Worm (Caenorhabditis elegans): ENCODE data around the gene F13A7.7.

F13A7.7 gene

ce11 chrV:16374676-16375075, 9.0 kb downstream of the F13A7.7 start, which contains the start of gene srv-34:
Gene srv-34 (minus strand): TSS chrV:16374776.
- TF ChIP-seq tbx-11 (GFP tag; IDR thresholded peaks at IDR 0.05) (no peak), hnd-1 (tag; optimal IDR thresholded peaks at IDR 0.05) (no peak)

- TF ChIP-seq scrt-1 (GFP tag; IDR thresholded peaks at IDR 0.05), result peak; percentile 90
- TF ChIP-seq F13C5.2 (tag; optimal IDR thresholded peaks at IDR 0.05), result peak; percentile 76
- peak; percentile 75 for TF ChIP-seq hmg-4 (GFP tag; optimal IDR thresholded peaks at IDR 0.05)
- no peak for TF ChIP-seq hmbx-1 (tag; optimal IDR thresholded peaks at IDR 0.05)
- TF ChIP-seq tra-4 (tag; optimal IDR thresholded peaks at IDR 0.05), result peak; percentile 61
- peak; percentile 84 for TF ChIP-seq pes-1 (GFP tag; IDR thresholded peaks at IDR 0.05)
- TF ChIP-seq ceh-13 (GFP tag; optimal IDR thresholded peaks at IDR 0.05), result peak; percentile 43
- peak; percentile 89 for TF ChIP-seq aly-1 (tag; optimal IDR thresholded peaks at IDR 0.05)
- TF ChIP-seq ama-1 (optimal IDR thresholded peaks at IDR 0.05), result no peak
- peak; percentile 70 for TF ChIP-seq tbx-11 (GFP tag; IDR thresholded peaks at IDR 0.05)
- peak; percentile 52; the same call in 1 of the 2 replicates for TF ChIP-seq tbx-37 (GFP tag; conservative IDR thresholded peaks at IDR 0.05)
- TF ChIP-seq flt-1 (GFP tag; IDR thresholded peaks at IDR 0.05), result peak; percentile 78
- peak; percentile 75 for TF ChIP-seq sea-1 (GFP tag; conservative IDR thresholded peaks at IDR 0.05)
- peak; percentile 39 for TF ChIP-seq ets-7 (tag; optimal IDR thresholded peaks at IDR 0.05)
- peak; percentile 50 for TF ChIP-seq hnd-1 (tag; optimal IDR thresholded peaks at IDR 0.05)
- TF ChIP-seq ceh-36 (tag; optimal IDR thresholded peaks at IDR 0.05), result peak; percentile 76
- peak; percentile 57 for TF ChIP-seq B0310.2 (tag; optimal IDR thresholded peaks at IDR 0.05)
These were observed 13.6 kb downstream of the F13A7.7 start for ce11 chrV:16370039-16370438.

- TF ChIP-seq aly-1 (tag; optimal IDR thresholded peaks at IDR 0.05) (no peak), tbx-37 (GFP tag; conservative IDR thresholded peaks at IDR 0.05) (no peak), flt-1 (GFP tag; IDR thresholded peaks at IDR 0.05) (no peak), ama-1 (optimal IDR thresholded peaks at IDR 0.05) (no peak), B0310.2 (tag; optimal IDR thresholded peaks at IDR 0.05) (no peak), ceh-36 (tag; optimal IDR thresholded peaks at IDR 0.05) (no peak), scrt-1 (GFP tag; IDR thresholded peaks at IDR 0.05) (no peak), sea-1 (GFP tag; conservative IDR thresholded peaks at IDR 0.05) (no peak), pes-1 (GFP tag; IDR thresholded peaks at IDR 0.05) (no peak), tbx-11 (GFP tag; IDR thresholded peaks at IDR 0.05) (no peak), ceh-13 (GFP tag; optimal IDR thresholded peaks at IDR 0.05) (no peak), hmg-4 (GFP tag; optimal IDR thresholded peaks at IDR 0.05) (no peak), ets-7 (tag; optimal IDR thresholded peaks at IDR 0.05) (no peak), F13C5.2 (tag; optimal IDR thresholded peaks at IDR 0.05) (no peak), hmbx-1 (tag; optimal IDR thresholded peaks at IDR 0.05) (no peak), tra-4 (tag; optimal IDR thresholded peaks at IDR 0.05) (no peak), hnd-1 (tag; optimal IDR thresholded peaks at IDR 0.05) (no peak)
These were observed 15.5 kb downstream of the F13A7.7 start for ce11 chrV:16368143-16368542.

ce11 chrV:16367575-16367974, 16.1 kb downstream of the F13A7.7 start, which contains the start of gene W08G11.3:
Gene W08G11.3 (plus strand): TSS chrV:16367681.
- TF ChIP-seq ama-1 (optimal IDR thresholded peaks at IDR 0.05) (peak; percentile 56), sea-1 (GFP tag; conservative IDR thresholded peaks at IDR 0.05) (no peak)

ce11 chrV:16361350-16361749, 22.3 kb downstream of the F13A7.7 start:
- no peak for TF ChIP-seq pes-1 (GFP tag; IDR thresholded peaks at IDR 0.05)
- no peak for TF ChIP-seq tra-4 (tag; optimal IDR thresholded peaks at IDR 0.05)
- TF ChIP-seq ceh-36 (tag; optimal IDR thresholded peaks at IDR 0.05), result no peak
- no peak for TF ChIP-seq scrt-1 (GFP tag; IDR thresholded peaks at IDR 0.05)
- TF ChIP-seq B0310.2 (tag; optimal IDR thresholded peaks at IDR 0.05), result no peak
- no peak for TF ChIP-seq ets-7 (tag; optimal IDR thresholded peaks at IDR 0.05)
- no peak for TF ChIP-seq hmg-4 (GFP tag; optimal IDR thresholded peaks at IDR 0.05)
- TF ChIP-seq ceh-13 (GFP tag; optimal IDR thresholded peaks at IDR 0.05), result no peak
- no peak for TF ChIP-seq flt-1 (GFP tag; IDR thresholded peaks at IDR 0.05)
- TF ChIP-seq ama-1 (optimal IDR thresholded peaks at IDR 0.05), result no peak
- TF ChIP-seq hmbx-1 (tag; optimal IDR thresholded peaks at IDR 0.05), result no peak
- TF ChIP-seq hnd-1 (tag; optimal IDR thresholded peaks at IDR 0.05), result no peak
- TF ChIP-seq aly-1 (tag; optimal IDR thresholded peaks at IDR 0.05), result no peak
- no peak for TF ChIP-seq F13C5.2 (tag; optimal IDR thresholded peaks at IDR 0.05)
- TF ChIP-seq sea-1 (GFP tag; conservative IDR thresholded peaks at IDR 0.05), result no peak
- TF ChIP-seq tbx-11 (GFP tag; IDR thresholded peaks at IDR 0.05), result no peak
- TF ChIP-seq tbx-37 (GFP tag; conservative IDR thresholded peaks at IDR 0.05), result no peak

ce11 chrV:16357253-16357652, 26.4 kb downstream of the F13A7.7 start, which contains the start of gene pptr-1:
Gene pptr-1 (plus strand): TSS chrV:16357521.
- TF ChIP-seq hnd-1 (tag; optimal IDR thresholded peaks at IDR 0.05), result no peak
- TF ChIP-seq ama-1 (optimal IDR thresholded peaks at IDR 0.05), result no peak
- no peak for TF ChIP-seq hmg-4 (GFP tag; optimal IDR thresholded peaks at IDR 0.05)
- no peak for TF ChIP-seq tbx-11 (GFP tag; IDR thresholded peaks at IDR 0.05)
- no peak for TF ChIP-seq pes-1 (GFP tag; IDR thresholded peaks at IDR 0.05)
- TF ChIP-seq ets-7 (tag; optimal IDR thresholded peaks at IDR 0.05), result no peak
- TF ChIP-seq hmbx-1 (tag; optimal IDR thresholded peaks at IDR 0.05), result no peak
- TF ChIP-seq tbx-37 (GFP tag; conservative IDR thresholded peaks at IDR 0.05), result no peak
- TF ChIP-seq B0310.2 (tag; optimal IDR thresholded peaks at IDR 0.05), result no peak
- no peak for TF ChIP-seq ceh-13 (GFP tag; optimal IDR thresholded peaks at IDR 0.05)
- TF ChIP-seq scrt-1 (GFP tag; IDR thresholded peaks at IDR 0.05), result no peak
- TF ChIP-seq flt-1 (GFP tag; IDR thresholded peaks at IDR 0.05), result no peak
- no peak for TF ChIP-seq tra-4 (tag; optimal IDR thresholded peaks at IDR 0.05)
- no peak for TF ChIP-seq sea-1 (GFP tag; conservative IDR thresholded peaks at IDR 0.05)
- no peak for TF ChIP-seq ceh-36 (tag; optimal IDR thresholded peaks at IDR 0.05)
- no peak for TF ChIP-seq F13C5.2 (tag; optimal IDR thresholded peaks at IDR 0.05)

ce11 chrV:16356798-16357197, 26.8 kb downstream of the F13A7.7 start:
- TF ChIP-seq hmbx-1 (tag; optimal IDR thresholded peaks at IDR 0.05) (no peak), ceh-13 (GFP tag; optimal IDR thresholded peaks at IDR 0.05) (no peak), flt-1 (GFP tag; IDR thresholded peaks at IDR 0.05) (no peak), sea-1 (GFP tag; conservative IDR thresholded peaks at IDR 0.05) (no peak), pes-1 (GFP tag; IDR thresholded peaks at IDR 0.05) (no peak), ama-1 (optimal IDR thresholded peaks at IDR 0.05) (no peak), ceh-36 (tag; optimal IDR thresholded peaks at IDR 0.05) (no peak), scrt-1 (GFP tag; IDR thresholded peaks at IDR 0.05) (no peak), tbx-11 (GFP tag; IDR thresholded peaks at IDR 0.05) (no peak), ets-7 (tag; optimal IDR thresholded peaks at IDR 0.05) (no peak), aly-1 (tag; optimal IDR thresholded peaks at IDR 0.05) (no peak), hmg-4 (GFP tag; optimal IDR thresholded peaks at IDR 0.05) (no peak), F13C5.2 (tag; optimal IDR thresholded peaks at IDR 0.05) (no peak), tbx-37 (GFP tag; conservative IDR thresholded peaks at IDR 0.05) (no peak), hnd-1 (tag; optimal IDR thresholded peaks at IDR 0.05) (no peak)
